Fruit fly (Drosophila melanogaster) whole organism, embryonic: ENCODE data around the gene Indy.

Experiments
- C15 ChIP-seq: fragments of 200-800 bp; sonication (Bioruptor generic); IDR thresholded peaks from 3 replicates; pipeline ENCODE4 v1.3.6; 2022; ENCODE audit warnings: missing biosample characterization, missing genetic modification characterization
- CG10267 ChIP-seq: fragments of 200-800 bp; sonication (Bioruptor generic); optimal IDR thresholded peaks from 2 replicates; lab custom pipeline; 2018; ENCODE audit warnings: missing biosample characterization, mild to moderate bottlenecking, missing genetic modification characterization, moderate library complexity
- CG10543 ChIP-seq: fragments of 200-800 bp; sonication (Bioruptor generic); optimal IDR thresholded peaks from 3 replicates; lab custom pipeline; 2017; ENCODE audit warnings: missing biosample characterization, mild to moderate bottlenecking, missing genetic modification characterization, moderate library complexity
- CG12155 ChIP-seq: fragments of 200-800 bp; sonication (Bioruptor generic); optimal IDR thresholded peaks from 3 replicates; lab custom pipeline; 2016; ENCODE audit warnings: missing biosample characterization, missing genetic modification characterization
- CG12219 ChIP-seq: fragments of 200-800 bp; sonication (Bioruptor generic); optimal IDR thresholded peaks from 3 replicates; lab custom pipeline; 2018; ENCODE audit warnings: missing biosample characterization, mild to moderate bottlenecking, missing genetic modification characterization
- CG13775 ChIP-seq: fragments of 200-800 bp; sonication (Bioruptor generic); optimal IDR thresholded peaks from 3 replicates; lab custom pipeline; 2017; ENCODE audit warnings: missing biosample characterization, mild to moderate bottlenecking, missing genetic modification characterization
- CG14441 ChIP-seq: fragments of 200-800 bp; sonication (Bioruptor generic); IDR thresholded peaks from 2 replicates; pipeline ENCODE4 v1.3.6; 2022; ENCODE audit warnings: missing biosample characterization, missing genetic modification characterization
- CG14965 ChIP-seq: fragments of 200-800 bp; sonication (Bioruptor generic); optimal IDR thresholded peaks from 2 replicates; lab custom pipeline; 2016; ENCODE audit warnings: missing biosample characterization, missing genetic modification characterization, borderline replicate concordance
- CG15073 ChIP-seq: fragments of 200-800 bp; sonication (Bioruptor generic); optimal IDR thresholded peaks from 2 replicates; lab custom pipeline; 2016; ENCODE audit warnings: missing biosample characterization, missing genetic modification characterization
- CG1602 ChIP-seq: fragments of 200-800 bp; sonication (Bioruptor generic); optimal IDR thresholded peaks from 3 replicates; lab custom pipeline; 2016; ENCODE audit warnings: missing biosample characterization, missing genetic modification characterization
- CG17385 ChIP-seq: fragments of 200-800 bp; sonication (Bioruptor generic); optimal IDR thresholded peaks from 3 replicates; lab custom pipeline; 2018; ENCODE audit warnings: missing biosample characterization, mild to moderate bottlenecking, missing genetic modification characterization
- CG2875 ChIP-seq: fragments of 200-800 bp; sonication (Bioruptor generic); optimal IDR thresholded peaks from 2 replicates; lab custom pipeline; 2017; ENCODE audit warnings: missing biosample characterization, mild to moderate bottlenecking, missing genetic modification characterization, missing genetic modification reagents
- CG31388 ChIP-seq: fragments of 200-800 bp; sonication (Bioruptor generic); optimal IDR thresholded peaks from 2 replicates; lab custom pipeline; 2016; ENCODE audit warnings: missing biosample characterization, missing genetic modification characterization
- CG32767 ChIP-seq: fragments of 200-800 bp; sonication (Bioruptor generic); IDR thresholded peaks from 2 replicates; pipeline ENCODE4 v1.3.6; 2022; ENCODE audit warnings: missing biosample characterization, missing genetic modification characterization
- CG3726 ChIP-seq: fragments of 200-800 bp; sonication (Bioruptor generic); IDR thresholded peaks from 3 replicates; pipeline ENCODE4, ENCODE4 v1.3.6; 2022; ENCODE audit warnings: missing biosample characterization, missing genetic modification characterization
- CG3847 ChIP-seq: fragments of 200-800 bp; sonication (Bioruptor generic); IDR thresholded peaks from 2 replicates; pipeline ENCODE4 v1.3.6; 2022; ENCODE audit warnings: missing biosample characterization, missing genetic modification characterization
- CG42726 ChIP-seq: fragments of 200-800 bp; sonication (Bioruptor generic); IDR thresholded peaks from 2 replicates; pipeline ENCODE4 v1.3.6; 2022; ENCODE audit warnings: missing biosample characterization, missing genetic modification characterization; ENCODE audit not compliant: partially characterized antibody
- CG6813 ChIP-seq: fragments of 200-800 bp; sonication (Bioruptor generic); optimal IDR thresholded peaks from 2 replicates; lab custom pipeline; 2017; ENCODE audit warnings: missing biosample characterization, missing genetic modification characterization, mild to moderate bottlenecking, moderate library complexity, missing genetic modification reagents
- CG7372 ChIP-seq: fragments of 200-800 bp; sonication (Bioruptor generic); IDR thresholded peaks from 2 replicates; pipeline ENCODE4 v1.3.6; 2022; ENCODE audit warnings: missing biosample characterization, missing genetic modification characterization
- E2f2 ChIP-seq: fragments of 200-800 bp; sonication (Bioruptor generic); IDR thresholded peaks from 2 replicates; pipeline ENCODE4 v1.3.6; 2022; ENCODE audit warnings: missing biosample characterization, missing genetic modification characterization
- Ets97D ChIP-seq: fragments of 200-800 bp; sonication (Bioruptor generic); optimal IDR thresholded peaks from 3 replicates; lab custom pipeline; 2016; ENCODE audit warnings: missing biosample characterization, missing genetic modification characterization
- H2.0 ChIP-seq: fragments of 200-800 bp; sonication (Bioruptor generic); IDR thresholded peaks from 2 replicates; pipeline ENCODE4 v1.3.6; 2022; ENCODE audit warnings: missing biosample characterization, missing genetic modification characterization
- Hr78 ChIP-seq, 2 experiments: fragments of 200-800 bp in 1 of 2; fragments of >200 bp in 1 of 2; sonication (Bioruptor generic) in 1 of 2; optimal IDR thresholded peaks; 2 replicates each; lab custom pipeline; 2017 to 2019; ENCODE audit warnings: missing biosample characterization in 2 of 2, missing genetic modification characterization in 2 of 2, mild to moderate bottlenecking in 1 of 2, moderate library complexity in 1 of 2
- Lim3 ChIP-seq: fragments of 200-800 bp; sonication (Bioruptor generic); IDR thresholded peaks from 2 replicates; pipeline ENCODE4 v1.3.6; 2022; ENCODE audit warnings: missing biosample characterization, missing genetic modification characterization
- Mad ChIP-seq: fragments of 200-800 bp; sonication (Bioruptor generic); optimal IDR thresholded peaks from 2 replicates; lab custom pipeline; 2016; ENCODE audit warnings: missing biosample characterization, missing genetic modification characterization
- Mes4 ChIP-seq: fragments of 200-800 bp; sonication (Bioruptor generic); optimal IDR thresholded peaks from 2 replicates; lab custom pipeline; 2016; ENCODE audit warnings: missing biosample characterization, missing genetic modification characterization
- Mrtf ChIP-seq: fragments of 200-800 bp; sonication (Bioruptor generic); IDR thresholded peaks from 3 replicates; pipeline ENCODE4 v1.3.6; 2022; ENCODE audit warnings: missing biosample characterization, missing genetic modification characterization
- Nf-YB ChIP-seq: fragments of 200-800 bp; sonication (Bioruptor generic); optimal IDR thresholded peaks from 3 replicates; lab custom pipeline; 2019; ENCODE audit warnings: missing biosample characterization, mild to moderate bottlenecking, missing genetic modification characterization, moderate library complexity
- PHDP ChIP-seq: fragments of 200-800 bp; sonication (Bioruptor generic); optimal IDR thresholded peaks from 3 replicates; lab custom pipeline; 2018; ENCODE audit warnings: missing biosample characterization, mild to moderate bottlenecking, missing genetic modification characterization, moderate library complexity
- Xbp1 ChIP-seq: fragments of 200-800 bp; sonication (Bioruptor generic); optimal IDR thresholded peaks from 3 replicates; lab custom pipeline; 2016; ENCODE audit warnings: missing biosample characterization, mild to moderate bottlenecking, missing genetic modification characterization
- YL-1 ChIP-seq: fragments of 200-800 bp; sonication (Bioruptor generic); optimal IDR thresholded peaks from 3 replicates; lab custom pipeline; 2017; ENCODE audit warnings: missing biosample characterization, mild to moderate bottlenecking, missing genetic modification characterization
- abd-A ChIP-seq: fragments of 200-800 bp; sonication (Bioruptor generic); optimal IDR thresholded peaks from 3 replicates; lab custom pipeline; 2019; ENCODE audit warnings: missing biosample characterization, mild to moderate bottlenecking, missing genetic modification characterization, moderate library complexity
- bcd ChIP-seq: fragments of 200-800 bp; sonication (Bioruptor generic); optimal IDR thresholded peaks from 2 replicates; lab custom pipeline; 2017; ENCODE audit warnings: missing biosample characterization, mild to moderate bottlenecking, missing genetic modification characterization
- crol ChIP-seq: fragments of 200-800 bp; sonication (Bioruptor generic); IDR thresholded peaks from 2 replicates; pipeline ENCODE4 v1.3.6; 2022; ENCODE audit warnings: missing biosample characterization, missing genetic modification characterization
- da ChIP-seq: fragments of 200-800 bp; sonication (Bioruptor generic); optimal IDR thresholded peaks from 2 replicates; lab custom pipeline; 2016; ENCODE audit warnings: missing biosample characterization, missing genetic modification characterization
- emc ChIP-seq: fragments of 200-800 bp; sonication (Bioruptor generic); optimal IDR thresholded peaks from 2 replicates; lab custom pipeline; 2016; ENCODE audit warnings: missing biosample characterization, missing genetic modification characterization
- h ChIP-seq: fragments of >200 bp; optimal IDR thresholded peaks from 2 replicates; lab custom pipeline; 2017
- ken ChIP-seq: fragments of 200-800 bp; sonication (Bioruptor generic); IDR thresholded peaks from 3 replicates; pipeline ENCODE4 v1.3.6; 2022; ENCODE audit warnings: missing biosample characterization, missing genetic modification characterization
- nerfin-1 ChIP-seq: fragments of 200-800 bp; sonication (Bioruptor generic); optimal IDR thresholded peaks from 3 replicates; lab custom pipeline; 2019; ENCODE audit warnings: missing biosample characterization, mild to moderate bottlenecking, missing genetic modification characterization, moderate library complexity
- nerfin-2 ChIP-seq: fragments of 200-800 bp; sonication (Bioruptor generic); IDR thresholded peaks from 2 replicates; pipeline ENCODE4 v1.3.6; 2022; ENCODE audit warnings: missing biosample characterization, missing genetic modification characterization; ENCODE audit not compliant: partially characterized antibody
- pan ChIP-seq, 4 experiments: fragments of >200 bp in 3 of 4; fragments of 200-800 bp in 1 of 4; sonication (Bioruptor generic) in 1 of 4; optimal IDR thresholded peaks in 3 of 4; IDR thresholded peaks in 1 of 4; 2 replicates each; pipeline versions ENCODE4 v1.3.6 to Lab custom; 2017 to 2022; ENCODE audit warnings: missing biosample characterization in 2 of 4, missing genetic modification characterization in 2 of 4, mixed read lengths in 1 of 4
- peb ChIP-seq: fragments of 200-800 bp; sonication (Bioruptor generic); IDR thresholded peaks from 2 replicates; pipeline ENCODE4 v1.3.6; 2022; ENCODE audit warnings: missing biosample characterization, missing genetic modification characterization
- ro ChIP-seq: fragments of 200-800 bp; sonication (Bioruptor generic); IDR thresholded peaks from 2 replicates; pipeline ENCODE4 v1.3.6; 2022; ENCODE audit warnings: missing biosample characterization, missing genetic modification characterization
- sim ChIP-seq: fragments of 200-800 bp; sonication (Bioruptor generic); IDR thresholded peaks from 2 replicates; pipeline ENCODE4 v1.3.6; 2022; ENCODE audit warnings: missing biosample characterization, missing genetic modification characterization
- so ChIP-seq: fragments of 200-800 bp; sonication (Bioruptor generic); IDR thresholded peaks from 3 replicates; pipeline ENCODE4 v1.3.6; 2022; ENCODE audit warnings: missing biosample characterization, missing genetic modification characterization
- sr ChIP-seq: fragments of 200-800 bp; sonication (Bioruptor generic); IDR thresholded peaks from 3 replicates; pipeline ENCODE4 v1.3.6; 2022; ENCODE audit warnings: missing biosample characterization, missing genetic modification characterization
- tio ChIP-seq: fragments of 200-800 bp; sonication (Bioruptor generic); optimal IDR thresholded peaks from 2 replicates; lab custom pipeline; 2017; ENCODE audit warnings: missing biosample characterization, missing genetic modification characterization, inconsistent platforms
- toy ChIP-seq: fragments of 200-800 bp; sonication (Bioruptor generic); IDR thresholded peaks from 2 replicates; pipeline ENCODE4 v1.3.6; 2022; ENCODE audit warnings: missing biosample characterization, missing genetic modification characterization
- ttk ChIP-seq: fragments of 200-800 bp; sonication (Bioruptor generic); IDR thresholded peaks from 2 replicates; pipeline ENCODE4 v2.1.2; 2022; ENCODE audit warnings: missing biosample characterization, missing genetic modification characterization

The Indy gene

DNA sequence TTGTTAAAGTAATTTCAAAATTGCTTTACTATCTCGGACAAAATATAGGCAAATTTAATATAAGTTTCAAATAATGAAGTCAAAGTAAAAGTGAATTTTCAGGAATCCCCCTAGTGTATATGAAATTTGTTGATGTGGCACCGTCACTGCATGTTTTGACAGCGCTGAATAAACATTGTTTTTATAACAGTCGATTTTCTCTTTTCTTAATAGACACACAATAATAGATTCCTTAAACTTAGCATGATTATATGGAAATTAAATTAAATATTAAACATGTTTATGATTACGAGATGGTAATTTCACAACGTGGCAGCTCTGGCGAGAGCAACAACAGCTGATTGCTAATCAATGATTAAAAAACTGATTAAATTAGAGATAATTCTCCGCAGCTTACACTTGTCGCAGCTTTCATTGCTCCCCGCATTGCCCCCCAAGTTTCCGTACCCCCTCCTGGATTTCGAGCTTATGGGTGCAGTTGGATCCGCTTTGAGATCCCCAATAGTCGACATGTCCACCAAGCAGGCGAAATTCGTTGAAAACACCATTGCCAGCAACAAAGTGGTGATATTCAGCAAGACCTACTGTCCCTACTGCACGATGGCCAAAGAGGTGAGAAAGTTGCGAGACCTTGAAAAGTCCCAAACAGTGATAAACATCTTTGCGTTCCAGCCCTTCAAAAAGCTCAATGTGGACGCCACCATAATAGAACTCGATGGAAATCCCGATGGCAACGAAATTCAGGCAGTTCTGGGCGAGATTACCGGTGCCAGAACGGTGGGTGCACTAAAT lies 23.2 kb upstream of the Indy start, which contains the start of gene Grx1 (continued):
- TF ChIP-seq CG15073 (no peak), ro (GFP tag; lab: Robert Waterston, UW) (no peak), Ets97D (GFP tag; lab: Kevin White, UChicago) (peak; percentile 14), Xbp1 (GFP tag; lab: Kevin White, UChicago) (peak; percentile 68), sim (no peak), CG3726 (GFP tag; lab: Robert Waterston, UW) (no peak), toy (GFP tag; lab: Robert Waterston, UW) (no peak), E2f2 (GFP tag; lab: Robert Waterston, UW) (peak; percentile 45; the same call in 1 of the 2 replicates), Mes4 (GFP tag; lab: Kevin White, UChicago) (peak; percentile 38), CG1602 (GFP tag; lab: Kevin White, UChicago) (peak; percentile 47), Mrtf (GFP tag; lab: Robert Waterston, UW) (no peak), CG14441 (GFP tag; lab: Robert Waterston, UW) (peak; percentile 47), CG6813 (GFP tag; lab: Kevin White, UChicago) (peak; percentile 4), ken (GFP tag; lab: Robert Waterston, UW) (0 out of 3 replicates have a peak, but pooled peaks have one; percentile 37), sr (GFP tag; lab: Robert Waterston, UW) (no peak), peb (GFP tag; lab: Robert Waterston, UW) (no peak), emc (no peak), CG12155 (GFP tag; lab: Kevin White, UChicago) (peak; percentile 54), CG42726 (GFP tag; lab: Robert Waterston, UW) (no peak), da (no peak), Mad (GFP tag; lab: Kevin White, UChicago) (peak; percentile 42), tio (GFP tag; lab: Kevin White, UChicago) (peak; percentile 15), h (lab: Kevin White, UChicago) (no peak), so (GFP tag; lab: Robert Waterston, UW) (no peak), CG14965 (GFP tag; lab: Kevin White, UChicago) (no peak), CG17385 (GFP tag; lab: Kevin White, UChicago) (peak; percentile 51), nerfin-2 (GFP tag; lab: Robert Waterston, UW) (no peak), C15 (GFP tag; lab: Robert Waterston, UW) (no peak), crol (GFP tag; lab: Robert Waterston, UW) (peak; percentile 77), CG31388 (GFP tag; lab: Kevin White, UChicago) (no peak), pan (optimal IDR thresholded peaks at IDR 0.05; lab: Kevin White, UChicago) (no peak), pan (GFP tag; optimal IDR thresholded peaks at IDR 0.05 in 1 of 2, IDR thresholded peaks at IDR 0.05 in 1 of 2) (no peak), PHDP (peak; percentile 76), CG2875 (GFP tag; lab: Kevin White, UChicago) (no peak), CG3847 (GFP tag; lab: Robert Waterston, UW) (peak; percentile 48), CG7372 (GFP tag; lab: Robert Waterston, UW) (no peak), Lim3 (GFP tag; lab: Robert Waterston, UW) (no peak), CG32767 (GFP tag; lab: Robert Waterston, UW) (no peak), ttk (GFP tag; lab: Robert Waterston, UW) (no peak), CG13775 (GFP tag; lab: Kevin White, UChicago) (peak; percentile 53), CG12219 (GFP tag; lab: Kevin White, UChicago) (peak; percentile 33), abd-A (tag; lab: Kevin White, UChicago) (no peak), Hr78 (GFP tag; optimal IDR thresholded peaks at IDR 0.05; lab: Kevin White, UChicago) (no peak), bcd (peak; percentile 25), CG10543 (GFP tag; lab: Kevin White, UChicago) (peak; percentile 66), nerfin-1 (no peak), H2.0 (0 out of 2 replicates have a peak, but pooled peaks have one; percentile 20), CG10267 (tag; lab: Kevin White, UChicago) (peak; percentile 62), YL-1 (peak; percentile 28), Nf-YB (GFP tag; lab: Kevin White, UChicago) (peak; percentile 37)
